Worm (Caenorhabditis elegans) whole organism, early embryonic: Measurements from ENCODE around the gene cnc-3.

Experiments used
- B0310.2 ChIP-seq: sonication (generic microtip); optimal IDR thresholded peaks from 2 replicates; lab custom pipeline; 2016; ENCODE audit warnings: mild to moderate bottlenecking, missing genetic modification characterization, missing compliant biosample characterization
- F13C5.2 ChIP-seq: sonication (generic microtip); optimal IDR thresholded peaks from 2 replicates; lab custom pipeline; 2017; ENCODE audit warnings: mild to moderate bottlenecking, missing genetic modification characterization, inconsistent platforms, missing compliant biosample characterization
- aly-1 ChIP-seq: sonication (generic microtip); optimal IDR thresholded peaks from 2 replicates; lab custom pipeline; 2016; ENCODE audit warnings: missing genetic modification characterization, missing compliant biosample characterization
- ama-1 ChIP-seq: fragments of 150-350 bp; optimal IDR thresholded peaks from 2 replicates; lab custom pipeline; 2014
- ceh-13 ChIP-seq: fragments of 200-800 bp; sonication (Bioruptor generic); optimal IDR thresholded peaks from 2 replicates; lab custom pipeline; 2018; ENCODE audit warnings: mild to moderate bottlenecking, missing genetic modification characterization, missing compliant biosample characterization
- ceh-36 ChIP-seq: sonication (generic microtip); optimal IDR thresholded peaks from 2 replicates; lab custom pipeline; 2016; ENCODE audit warnings: missing genetic modification characterization, inconsistent platforms, missing compliant biosample characterization
- ets-7 ChIP-seq: sonication (generic microtip); optimal IDR thresholded peaks from 2 replicates; lab custom pipeline; 2016; ENCODE audit warnings: missing genotype, missing genetic modification characterization, missing compliant biosample characterization
- flt-1 ChIP-seq: fragments of 200-800 bp; sonication (Bioruptor generic); IDR thresholded peaks from 2 replicates; pipeline ENCODE4 v1.3.6; 2022; ENCODE audit warnings: missing genetic modification characterization, missing compliant biosample characterization
- hmbx-1 ChIP-seq: sonication (generic microtip); optimal IDR thresholded peaks from 2 replicates; lab custom pipeline; 2016; ENCODE audit warnings: mild to moderate bottlenecking, missing genetic modification characterization, missing compliant biosample characterization
- hmg-4 ChIP-seq: fragments of 200-800 bp; sonication (Bioruptor generic); optimal IDR thresholded peaks from 2 replicates; lab custom pipeline; 2018; ENCODE audit warnings: mild to moderate bottlenecking, missing genetic modification characterization, missing compliant biosample characterization
- hnd-1 ChIP-seq: sonication (generic microtip); optimal IDR thresholded peaks from 2 replicates; lab custom pipeline; 2016; ENCODE audit warnings: missing genetic modification characterization, missing compliant biosample characterization
- pes-1 ChIP-seq: fragments of 200-800 bp; sonication (Bioruptor generic); IDR thresholded peaks from 2 replicates; pipeline ENCODE4 v1.3.6; 2022; ENCODE audit warnings: missing genetic modification reagents, missing genetic modification characterization, missing compliant biosample characterization
- scrt-1 ChIP-seq: fragments of 200-800 bp; sonication (Bioruptor generic); IDR thresholded peaks from 2 replicates; pipeline ENCODE4 v1.3.6; 2022; ENCODE audit warnings: missing genetic modification characterization, missing compliant biosample characterization
- sea-1 ChIP-seq: fragments of 200-800 bp; sonication (Bioruptor generic); conservative IDR thresholded peaks from 2 replicates; pipeline ENCODE4 v1.3.6; 2022; ENCODE audit warnings: missing genetic modification characterization, missing compliant biosample characterization
- tbx-11 ChIP-seq: fragments of 200-800 bp; sonication (Bioruptor generic); IDR thresholded peaks from 2 replicates; pipeline ENCODE4 v1.3.6; 2022; ENCODE audit warnings: missing genetic modification characterization, missing compliant biosample characterization
- tbx-37 ChIP-seq: fragments of 200-800 bp; sonication (Bioruptor generic); conservative IDR thresholded peaks from 2 replicates; pipeline ENCODE4 v1.3.6; 2022; ENCODE audit warnings: missing genetic modification reagents, missing genetic modification characterization, missing compliant biosample characterization
- tra-4 ChIP-seq: sonication (generic microtip); optimal IDR thresholded peaks from 2 replicates; lab custom pipeline; 2017; ENCODE audit warnings: missing genetic modification characterization, missing compliant biosample characterization

The cnc-3 gene

DNA sequence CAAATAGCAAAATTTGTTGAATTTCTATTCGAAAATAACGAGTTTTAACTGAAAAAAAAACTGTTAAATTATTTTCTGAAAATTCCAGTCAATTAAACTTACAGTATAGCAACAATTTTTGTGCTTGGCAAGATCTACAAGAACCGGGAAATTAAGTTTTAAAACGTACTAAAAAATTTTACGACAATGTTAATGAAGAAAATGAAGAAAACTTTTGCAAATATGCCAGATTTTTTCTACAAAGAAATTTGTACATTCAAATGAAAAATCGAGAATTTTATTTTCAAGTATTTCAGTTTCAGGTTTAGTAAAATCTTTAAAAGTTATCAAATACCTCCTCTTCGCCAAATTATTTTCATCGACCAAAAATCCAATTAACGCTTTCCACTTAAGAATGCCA, 5.8 kb upstream of the cnc-3 start, which contains the start of gene cnc-11:
TSS of gene cnc-11 (plus strand) at position 301 of the 400 bp plus-strand sequence.
- TF ChIP-seq F13C5.2 (no peak), sea-1 (GFP tag; lab: Robert Waterston, UW) (no peak)

DNA sequence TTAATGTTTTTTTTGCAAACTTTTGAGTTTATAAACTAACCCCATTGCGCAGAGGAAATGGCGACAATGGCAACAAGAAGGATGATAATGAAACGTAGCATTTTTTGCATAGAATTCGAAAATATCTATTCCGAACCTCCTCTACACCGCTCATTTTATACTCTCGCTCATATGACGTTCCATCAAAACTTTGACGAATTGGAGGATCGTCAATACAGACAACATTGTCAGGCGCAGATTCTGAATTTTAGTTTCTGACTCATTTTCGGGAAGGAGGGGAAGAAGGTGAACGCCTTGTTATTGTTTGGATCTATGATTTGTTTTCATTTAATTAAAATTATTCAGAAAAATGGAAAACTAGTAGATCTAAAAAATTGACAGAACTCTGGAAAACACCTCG, 3.6 kb upstream of the cnc-3 start, which contains the start of gene cnc-1:
TSS of gene cnc-1 (minus strand) at position 101 of the 400 bp plus-strand sequence.
- no peak for TF ChIP-seq ceh-13 (GFP tag; lab: Kevin White, UChicago)
- no peak for TF ChIP-seq tra-4 (tag; lab: Kevin White, UChicago)
- no peak for TF ChIP-seq hmbx-1 (tag; lab: Kevin White, UChicago)
- TF ChIP-seq hnd-1 (tag; lab: Kevin White, UChicago) = no peak
- TF ChIP-seq sea-1 (GFP tag; lab: Robert Waterston, UW) = no peak
- no peak for TF ChIP-seq tbx-37 (GFP tag; lab: Robert Waterston, UW)
- no peak for TF ChIP-seq tbx-11 (GFP tag; lab: Robert Waterston, UW)
- TF ChIP-seq scrt-1 (GFP tag; lab: Robert Waterston, UW) = no peak
- no peak for TF ChIP-seq flt-1 (GFP tag; lab: Robert Waterston, UW)

DNA sequence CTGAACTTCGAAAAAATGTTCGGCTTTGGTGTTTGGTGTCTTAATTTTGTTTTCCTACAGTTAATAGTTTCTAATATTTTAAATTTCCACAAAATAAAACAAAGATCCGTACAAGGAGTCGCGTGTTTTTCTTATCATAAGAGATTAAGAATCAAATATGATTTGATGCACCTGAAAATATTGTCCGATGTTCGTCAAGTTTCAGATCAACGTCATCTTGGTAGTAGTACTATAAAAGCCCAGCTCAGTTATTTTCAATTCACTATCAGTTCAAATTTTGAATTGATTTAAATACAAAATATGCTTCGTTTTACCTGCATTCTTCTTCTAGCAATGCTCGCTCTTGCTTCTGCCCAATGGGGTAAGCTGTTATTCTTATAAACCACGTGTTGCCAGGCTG, 2.7 kb upstream of the cnc-3 start, which contains the start of gene cnc-5:
TSS of gene cnc-5 (plus strand) at position 301 of the 400 bp plus-strand sequence.
- TF ChIP-seq tbx-37 (GFP tag; lab: Robert Waterston, UW) = no peak
- TF ChIP-seq pes-1 (GFP tag; lab: Robert Waterston, UW) = no peak
- no peak for TF ChIP-seq sea-1 (GFP tag; lab: Robert Waterston, UW)
- TF ChIP-seq hmbx-1 (tag; lab: Kevin White, UChicago) = no peak
- no peak for TF ChIP-seq hmg-4 (GFP tag; lab: Kevin White, UChicago)
- no peak for TF ChIP-seq F13C5.2
- TF ChIP-seq scrt-1 (GFP tag; lab: Robert Waterston, UW) = no peak
- TF ChIP-seq flt-1 (GFP tag; lab: Robert Waterston, UW) = no peak
- TF ChIP-seq aly-1 (tag; lab: Kevin White, UChicago) = no peak
- no peak for TF ChIP-seq tbx-11 (GFP tag; lab: Robert Waterston, UW)
- no peak for TF ChIP-seq tra-4 (tag; lab: Kevin White, UChicago)
- TF ChIP-seq ama-1 (lab: Kevin White, UChicago) = no peak
- no peak for TF ChIP-seq hnd-1 (tag; lab: Kevin White, UChicago)
- TF ChIP-seq ceh-36 = no peak
- no peak for TF ChIP-seq B0310.2 (tag; lab: Kevin White, UChicago)
- TF ChIP-seq ceh-13 (GFP tag; lab: Kevin White, UChicago) = no peak
- no peak for TF ChIP-seq ets-7

DNA sequence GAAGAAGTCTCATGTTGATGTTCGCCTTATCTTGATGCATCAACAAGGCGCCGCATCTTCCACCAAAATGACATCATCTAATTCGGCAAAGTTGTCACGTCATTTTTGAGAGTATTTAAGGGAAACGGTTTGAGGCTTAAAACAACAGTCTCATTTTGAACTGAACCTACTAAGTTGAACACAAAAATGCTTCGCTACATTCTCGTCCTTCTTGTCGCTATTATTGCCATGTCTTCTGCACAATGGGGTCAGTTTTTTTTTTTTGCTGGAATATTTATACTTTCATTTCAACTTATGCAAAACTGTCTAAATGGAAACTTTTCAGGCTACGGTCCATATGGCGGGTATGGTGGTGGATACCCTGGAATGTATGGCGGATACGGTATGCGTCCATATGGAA, 725 bp upstream of the cnc-3 start, which contains the start of gene cnc-4:
TSS of gene cnc-4 (plus strand) at position 117 of the 400 bp plus-strand sequence.
- TF ChIP-seq pes-1 (GFP tag; lab: Robert Waterston, UW) (no peak), flt-1 (GFP tag; lab: Robert Waterston, UW) (no peak), hmbx-1 (tag; lab: Kevin White, UChicago) (no peak), tbx-11 (GFP tag; lab: Robert Waterston, UW) (no peak), tra-4 (tag; lab: Kevin White, UChicago) (no peak), ceh-36 (no peak), F13C5.2 (no peak), hmg-4 (GFP tag; lab: Kevin White, UChicago) (no peak), ama-1 (lab: Kevin White, UChicago) (no peak), ceh-13 (GFP tag; lab: Kevin White, UChicago) (no peak), B0310.2 (tag; lab: Kevin White, UChicago) (no peak), hnd-1 (tag; lab: Kevin White, UChicago) (no peak), ets-7 (no peak), sea-1 (GFP tag; lab: Robert Waterston, UW) (no peak)

DNA sequence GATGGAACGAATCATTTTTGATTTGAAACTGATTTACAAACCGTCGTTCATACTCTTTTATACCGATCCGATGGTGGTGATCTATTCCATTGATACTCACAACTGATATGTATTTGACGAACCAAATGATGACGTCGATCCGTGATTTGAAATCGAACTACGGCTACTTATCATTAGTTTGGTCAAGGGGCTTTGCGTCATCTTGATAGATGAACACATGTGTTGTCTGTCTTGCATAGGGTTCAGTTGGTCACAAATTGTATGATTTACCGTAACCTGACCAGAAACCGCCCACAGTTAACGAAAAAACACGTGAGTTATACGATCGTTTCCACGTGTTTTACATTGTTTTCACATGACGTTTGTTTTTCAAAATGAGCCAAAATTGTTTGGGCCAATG, 2.4 kb downstream of the cnc-3 start, which contains the start of gene cnc-2:
TSS of gene cnc-2 (minus strand) at position 24 of the 400 bp plus-strand sequence.
- no peak for TF ChIP-seq ama-1 (lab: Kevin White, UChicago)
- no peak for TF ChIP-seq ets-7
- TF ChIP-seq F13C5.2 = no peak
- no peak for TF ChIP-seq ceh-36
- no peak for TF ChIP-seq B0310.2 (tag; lab: Kevin White, UChicago)
- no peak for TF ChIP-seq scrt-1 (GFP tag; lab: Robert Waterston, UW)
- TF ChIP-seq sea-1 (GFP tag; lab: Robert Waterston, UW) = no peak
- TF ChIP-seq tbx-37 (GFP tag; lab: Robert Waterston, UW) = no peak
- no peak for TF ChIP-seq hmbx-1 (tag; lab: Kevin White, UChicago)
- TF ChIP-seq flt-1 (GFP tag; lab: Robert Waterston, UW) = no peak
- TF ChIP-seq tra-4 (tag; lab: Kevin White, UChicago) = no peak
- TF ChIP-seq ceh-13 (GFP tag; lab: Kevin White, UChicago) = no peak
- TF ChIP-seq hmg-4 (GFP tag; lab: Kevin White, UChicago) = no peak
- no peak for TF ChIP-seq aly-1 (tag; lab: Kevin White, UChicago)
- TF ChIP-seq pes-1 (GFP tag; lab: Robert Waterston, UW) = no peak
- TF ChIP-seq hnd-1 (tag; lab: Kevin White, UChicago) = no peak

DNA sequence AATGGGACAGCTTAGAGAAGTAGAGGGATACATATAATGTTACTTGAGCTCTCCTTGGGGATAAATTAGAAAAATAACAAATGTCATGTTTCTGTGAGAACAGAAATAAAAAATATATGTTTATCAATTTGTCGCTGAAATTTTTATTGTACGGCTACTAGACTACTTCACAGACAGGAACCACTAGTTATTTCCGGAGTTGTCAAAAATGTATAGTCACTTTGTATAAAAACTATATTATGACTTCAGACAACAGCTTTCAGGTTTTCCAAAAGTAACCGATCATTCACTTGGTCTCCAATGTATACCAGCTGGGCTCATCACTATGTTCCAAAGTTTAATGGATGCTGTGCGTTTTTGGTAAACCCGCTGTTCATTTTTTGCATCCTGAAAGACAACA, 3.5 kb downstream of the cnc-3 start, which contains the start of gene srj-23:
TSS of gene srj-23 (plus strand) at position 301 of the 400 bp plus-strand sequence.
- TF ChIP-seq hnd-1 (tag; lab: Kevin White, UChicago) (no peak), tbx-37 (GFP tag; lab: Robert Waterston, UW) (no peak), ets-7 (no peak), ama-1 (lab: Kevin White, UChicago) (no peak), tbx-11 (GFP tag; lab: Robert Waterston, UW) (no peak), ceh-13 (GFP tag; lab: Kevin White, UChicago) (no peak), aly-1 (tag; lab: Kevin White, UChicago) (no peak), flt-1 (GFP tag; lab: Robert Waterston, UW) (no peak), scrt-1 (GFP tag; lab: Robert Waterston, UW) (no peak), ceh-36 (no peak), F13C5.2 (no peak), hmg-4 (GFP tag; lab: Kevin White, UChicago) (no peak)

DNA sequence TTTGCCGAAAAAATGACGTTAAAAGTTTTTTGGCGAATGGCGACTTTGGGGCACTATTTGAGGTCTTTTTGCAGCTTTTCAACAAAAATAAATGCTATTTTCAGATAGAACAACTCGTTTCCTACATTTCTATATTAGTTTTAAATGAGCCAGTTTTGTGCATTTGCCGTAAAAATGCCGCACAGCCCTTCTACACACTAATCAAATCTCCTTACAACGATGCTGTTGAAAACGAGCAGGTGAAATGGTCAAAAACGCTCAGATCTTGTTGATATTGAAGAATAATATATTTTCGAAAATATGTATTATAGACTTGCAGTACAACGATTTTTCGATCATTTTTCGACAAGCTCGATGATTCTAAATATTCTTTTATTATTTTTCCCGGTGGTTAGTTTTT, 7.0 kb downstream of the cnc-3 start, which contains the start of gene chil-14:
TSS of gene chil-14 (plus strand) at position 301 of the 400 bp plus-strand sequence.
- TF ChIP-seq pes-1 (GFP tag; lab: Robert Waterston, UW) = no peak
- TF ChIP-seq ama-1 (lab: Kevin White, UChicago) = no peak
- TF ChIP-seq ceh-13 (GFP tag; lab: Kevin White, UChicago) = no peak
- no peak for TF ChIP-seq tbx-11 (GFP tag; lab: Robert Waterston, UW)
- no peak for TF ChIP-seq tbx-37 (GFP tag; lab: Robert Waterston, UW)
- no peak for TF ChIP-seq hmg-4 (GFP tag; lab: Kevin White, UChicago)
